Fruit fly (Drosophila melanogaster): ENCODE results near the gene CG33268.

DNA sequence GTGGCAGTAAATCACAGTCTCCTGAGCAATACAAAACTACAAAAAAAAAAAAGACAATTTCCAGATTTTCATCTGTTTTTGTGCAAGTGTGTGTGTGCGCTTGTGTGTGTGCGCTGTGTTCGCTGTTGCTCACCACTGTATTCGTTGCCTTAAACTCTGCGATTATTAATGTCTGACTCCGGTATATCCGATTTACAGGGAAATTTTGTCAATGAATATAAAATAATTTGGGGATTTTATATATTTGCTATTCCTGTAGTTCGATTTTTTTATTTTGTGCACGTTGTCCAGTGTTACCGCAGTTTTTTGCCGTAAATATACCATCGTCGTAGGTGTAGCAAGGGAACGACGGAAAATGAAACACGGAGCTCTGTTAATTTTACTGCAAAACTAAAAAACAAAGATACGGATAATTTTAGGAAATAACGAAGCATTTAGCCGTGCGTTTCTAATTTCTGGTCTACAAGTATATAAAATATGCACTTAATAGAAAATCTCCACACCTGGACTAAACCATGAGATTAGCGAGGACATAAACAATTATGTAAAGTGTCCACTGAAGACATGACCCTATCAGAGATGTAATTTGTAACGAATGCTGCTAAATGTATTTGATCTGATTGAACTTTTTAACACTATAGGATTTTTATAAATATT, 18.2 kb upstream of the CG33268 start, which contains the start of gene Duba:
- no peak for TF ChIP-seq Snoo (tag; optimal IDR thresholded peaks at IDR 0.05)
- no peak for TF ChIP-seq CG8159 (tag; optimal IDR thresholded peaks at IDR 0.05)
- no peak for TF ChIP-seq Pif1A (GFP tag; optimal IDR thresholded peaks at IDR 0.05)
- no peak for TF ChIP-seq CG14655 (GFP tag; optimal IDR thresholded peaks at IDR 0.05)
- TF ChIP-seq gl (tag; optimal IDR thresholded peaks at IDR 0.05) = no peak
- no peak for TF ChIP-seq CG12605 (GFP tag; IDR thresholded peaks at IDR 0.05)
- TF ChIP-seq CG13204 (GFP tag; optimal IDR thresholded peaks at IDR 0.05) = no peak
- no peak for TF ChIP-seq CG4496 (GFP tag; IDR thresholded peaks at IDR 0.05)
- TF ChIP-seq CG17806 (tag; optimal IDR thresholded peaks at IDR 0.05) = no peak
- TF ChIP-seq D1 (tag; optimal IDR thresholded peaks at IDR 0.05) = peak; percentile 18
- TF ChIP-seq CG9948 (tag; optimal IDR thresholded peaks at IDR 0.05) = no peak
- TF ChIP-seq CG34367 (tag; optimal IDR thresholded peaks at IDR 0.05) = no peak
- TF ChIP-seq CG8301 (tag; optimal IDR thresholded peaks at IDR 0.05) = no peak
- no peak for TF ChIP-seq Ets98B (GFP tag; IDR thresholded peaks at IDR 0.05)

Data from whole organism, pupa.